Worm (Caenorhabditis elegans): ENCODE measurements around the gene T21E8.7.

DNA sequence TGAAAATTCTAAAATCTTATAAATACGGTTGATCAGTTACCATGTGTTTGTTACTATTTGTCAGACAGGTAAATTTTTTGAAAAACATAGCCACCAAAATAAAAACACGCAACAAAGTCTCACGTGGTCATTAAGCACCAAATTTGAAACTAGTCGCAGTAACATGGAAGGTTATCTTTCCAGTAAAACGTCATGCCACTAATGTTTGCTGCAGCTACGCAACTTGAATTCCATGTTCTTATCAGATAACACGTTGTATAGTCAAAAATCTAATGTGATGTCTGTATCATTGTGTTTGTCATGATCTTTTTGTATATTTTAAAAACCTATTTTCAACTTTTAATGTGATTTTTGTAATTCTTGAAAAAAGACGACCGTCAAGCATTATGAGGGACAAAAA, 18.5 kb downstream of the T21E8.7 start:
- TF ChIP-seq ztf-11 (tag; optimal IDR thresholded peaks at IDR 0.05): no peak
- no peak for TF ChIP-seq blmp-1 (tag; optimal IDR thresholded peaks at IDR 0.05)
- TF ChIP-seq nhr-237 (tag; optimal IDR thresholded peaks at IDR 0.05): no peak
- no peak for TF ChIP-seq nhr-76 (tag; optimal IDR thresholded peaks at IDR 0.05)
- TF ChIP-seq pha-4 (tag; optimal IDR thresholded peaks at IDR 0.05): no peak
- no peak for TF ChIP-seq mep-1 (tag; optimal IDR thresholded peaks at IDR 0.05)
- TF ChIP-seq nhr-12 (tag; optimal IDR thresholded peaks at IDR 0.05): no peak
- no peak for TF ChIP-seq unc-120 (tag; optimal IDR thresholded peaks at IDR 0.05; ENCODE audit: poor library complexity, severe bottlenecking)
- TF ChIP-seq unc-39 (tag; optimal IDR thresholded peaks at IDR 0.05): no peak
- TF ChIP-seq ham-2 (GFP tag; optimal IDR thresholded peaks at IDR 0.05): no peak
- TF ChIP-seq unc-62 (GFP tag; optimal IDR thresholded peaks at IDR 0.05): no peak
- no peak for TF ChIP-seq nhr-28 (tag; optimal IDR thresholded peaks at IDR 0.05)
- no peak for TF ChIP-seq lsy-2 (tag; optimal IDR thresholded peaks at IDR 0.05)
- no peak for TF ChIP-seq flh-1 (GFP tag; optimal IDR thresholded peaks at IDR 0.05)

Measured in whole organism, mixed stage, embryonic.